Fruit fly (Drosophila melanogaster): ENCODE results near the gene CG31800.

DNA sequence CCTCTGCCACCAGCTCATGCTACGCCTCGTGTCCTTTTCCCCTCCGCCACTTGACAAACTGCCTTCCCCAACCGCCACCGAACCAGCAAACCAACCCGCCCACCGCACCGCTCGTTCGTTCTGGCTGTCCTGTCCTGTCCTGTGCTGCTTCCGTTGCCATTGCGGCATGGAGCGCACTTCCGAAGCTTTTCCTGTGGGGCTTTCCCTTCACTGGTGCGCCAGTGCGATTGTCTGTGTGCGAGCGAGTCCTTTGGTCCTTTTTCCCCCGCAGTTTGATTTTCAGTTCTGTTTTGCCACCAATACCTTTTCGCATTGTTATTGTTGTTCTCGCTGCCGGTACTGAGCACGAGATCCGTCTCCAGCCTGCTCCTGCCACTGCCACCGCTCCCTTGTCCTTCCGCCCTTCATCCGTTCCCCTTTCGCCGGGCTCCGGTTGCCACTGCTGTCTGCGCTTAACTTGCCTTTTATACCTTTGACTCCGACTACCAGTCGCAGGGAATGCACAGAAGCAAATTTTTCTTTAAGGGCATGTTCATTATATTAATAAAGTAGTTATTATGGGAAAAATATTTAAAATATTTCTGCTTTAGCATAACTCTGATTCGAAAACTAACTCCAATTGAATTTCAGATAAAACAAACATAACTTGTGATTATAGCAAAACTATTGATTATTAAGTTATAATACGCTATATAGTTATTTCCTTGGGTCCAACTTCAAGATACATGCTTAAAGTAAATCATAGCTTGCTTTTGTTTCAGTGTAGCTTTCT lies 10.2 kb downstream of the CG31800 start:
- TF ChIP-seq Sin3A (optimal IDR thresholded peaks at IDR 0.05) (no peak), insv (optimal IDR thresholded peaks at IDR 0.05) (no peak), psq (optimal IDR thresholded peaks at IDR 0.05) (no peak), h (optimal IDR thresholded peaks at IDR 0.05) (no peak), Myc (optimal IDR thresholded peaks at IDR 0.05) (no peak)
